Fruit fly (Drosophila melanogaster): Measurements from ENCODE around the gene Ocho.
A peak's percentile ranks its signal among the peaks of the same experiment; 100 is the strongest.

Ocho gene

dm6 chr3L:14962729-14963128 lies 11.9 kb upstream of the Ocho start:
- TF ChIP-seq Blimp-1 (GFP tag; optimal IDR thresholded peaks at IDR 0.05) (no peak), CG32772 (GFP tag; IDR thresholded peaks at IDR 0.05) (no peak), B-H1 (GFP tag; IDR thresholded peaks at IDR 0.05) (no peak), HmgZ (tag; optimal IDR thresholded peaks at IDR 0.05) (no peak), Jarid2 (GFP tag; optimal IDR thresholded peaks at IDR 0.05) (no peak), CG3407 (GFP tag; optimal IDR thresholded peaks at IDR 0.05) (no peak), zen (tag; optimal IDR thresholded peaks at IDR 0.05) (peak; percentile 3), bsh (GFP tag; optimal IDR thresholded peaks at IDR 0.05) (no peak), gem (tag; optimal IDR thresholded peaks at IDR 0.05) (no peak), Max (GFP tag; optimal IDR thresholded peaks at IDR 0.05) (no peak), CG2199 (GFP tag; IDR thresholded peaks at IDR 0.05) (peak; percentile 88), CG18011 (GFP tag; optimal IDR thresholded peaks at IDR 0.05) (no peak), CG10959 (GFP tag; IDR thresholded peaks at IDR 0.05) (no peak), Lim3 (GFP tag; IDR thresholded peaks at IDR 0.05) (no peak), pros (GFP tag; optimal IDR thresholded peaks at IDR 0.05) (peak; percentile 88), CG34224 (GFP tag; IDR thresholded peaks at IDR 0.05; ENCODE audit: partially characterized antibody) (no peak), Rfx (GFP tag; IDR thresholded peaks at IDR 0.05) (no peak), Xrp1 (GFP tag; IDR thresholded peaks at IDR 0.05) (no peak), CG12104 (GFP tag; optimal IDR thresholded peaks at IDR 0.05) (no peak), kni (GFP tag; optimal IDR thresholded peaks at IDR 0.05) (peak; percentile 86), sqz (GFP tag; optimal IDR thresholded peaks at IDR 0.05) (peak; percentile 18), slp2 (GFP tag; optimal IDR thresholded peaks at IDR 0.05) (no peak), sob (GFP tag; IDR thresholded peaks at IDR 0.05) (no peak), Doc3 (GFP tag; IDR thresholded peaks at IDR 0.05; ENCODE audit: partially characterized antibody) (no peak), Ssrp (tag; optimal IDR thresholded peaks at IDR 0.05) (no peak), Dll (GFP tag; IDR thresholded peaks at IDR 0.05; ENCODE audit: partially characterized antibody) (no peak), Hmr (GFP tag; optimal IDR thresholded peaks at IDR 0.05) (no peak), odd (GFP tag; optimal IDR thresholded peaks at IDR 0.05) (no peak), MBD-R2 (GFP tag; IDR thresholded peaks at IDR 0.05) (no peak), dmrt11E (tag; optimal IDR thresholded peaks at IDR 0.05) (no peak), CG8359 (GFP tag; optimal IDR thresholded peaks at IDR 0.05; ENCODE audit: borderline replicate concordance) (no peak), slou (GFP tag; optimal IDR thresholded peaks at IDR 0.05) (no peak), Fer2 (tag; optimal IDR thresholded peaks at IDR 0.05) (no peak), tap (tag; optimal IDR thresholded peaks at IDR 0.05) (no peak), CG5180 (GFP tag; optimal IDR thresholded peaks at IDR 0.05) (no peak), cad (GFP tag; optimal IDR thresholded peaks at IDR 0.05) (peak; percentile 22), sug (tag; optimal IDR thresholded peaks at IDR 0.05) (no peak), CG7745 (tag; optimal IDR thresholded peaks at IDR 0.05) (peak; percentile 37), Atf3 (GFP tag; optimal IDR thresholded peaks at IDR 0.05) (no peak), sens (GFP tag) (peak; percentile 50), CG31388 (GFP tag; optimal IDR thresholded peaks at IDR 0.05) (no peak), jumu (GFP tag; optimal IDR thresholded peaks at IDR 0.05) (no peak), Stat92E (GFP tag; optimal IDR thresholded peaks at IDR 0.05) (peak in 1 of 3 experiments; percentile 48), tll (GFP tag; optimal IDR thresholded peaks at IDR 0.05) (peak in 1 of 2 experiments; percentile 31), Ada2b (GFP tag; IDR thresholded peaks at IDR 0.05) (no peak), ewg (GFP tag; optimal IDR thresholded peaks at IDR 0.05) (no peak), Awh (GFP tag; IDR thresholded peaks at IDR 0.05) (no peak), wek (GFP tag; optimal IDR thresholded peaks at IDR 0.05) (no peak), Myb (GFP tag; optimal IDR thresholded peaks at IDR 0.05) (no peak), CG11504 (tag; optimal IDR thresholded peaks at IDR 0.05) (no peak)
